Worm (Caenorhabditis elegans) whole organism, late embryonic: ENCODE data around the gene nlp-60.

Source experiments
- C08G9.2 ChIP-seq: sonication (generic microtip); optimal IDR thresholded peaks from 2 replicates; lab custom pipeline; 2016; ENCODE audit warnings: mild to moderate bottlenecking, missing genetic modification characterization, moderate library complexity, missing compliant biosample characterization
- K02D7.2 ChIP-seq: sonication (generic microtip); optimal IDR thresholded peaks from 2 replicates; lab custom pipeline; 2017; ENCODE audit warnings: mild to moderate bottlenecking, missing genetic modification characterization, missing compliant biosample characterization
- K09A11.1 ChIP-seq: sonication (generic microtip); optimal IDR thresholded peaks from 2 replicates; lab custom pipeline; 2017; ENCODE audit warnings: antibody characterized with exemption, mild to moderate bottlenecking, missing genetic modification characterization, missing compliant biosample characterization; ENCODE audit not compliant: insufficient read depth
- T23F11.4 ChIP-seq: fragments of 200-800 bp; sonication (Bioruptor generic); optimal IDR thresholded peaks from 2 replicates; lab custom pipeline; 2018; ENCODE audit warnings: mild to moderate bottlenecking, missing genetic modification characterization, missing compliant biosample characterization
- ahr-1 ChIP-seq: sonication (generic microtip); optimal IDR thresholded peaks from 2 replicates; lab custom pipeline; 2016; ENCODE audit warnings: missing genetic modification characterization, missing compliant biosample characterization
- ceh-14 ChIP-seq: sonication (generic microtip); optimal IDR thresholded peaks from 2 replicates; lab custom pipeline; 2016; ENCODE audit warnings: missing genotype, missing genetic modification characterization, missing compliant biosample characterization
- ceh-18 ChIP-seq: sonication (generic microtip); optimal IDR thresholded peaks from 2 replicates; lab custom pipeline; 2016; ENCODE audit warnings: missing genetic modification characterization, missing compliant biosample characterization
- ceh-24 ChIP-seq: sonication (generic microtip); optimal IDR thresholded peaks from 2 replicates; lab custom pipeline; 2016; ENCODE audit warnings: mild to moderate bottlenecking, missing genetic modification characterization, missing compliant biosample characterization
- ceh-34 ChIP-seq: sonication (generic microtip); optimal IDR thresholded peaks from 2 replicates; lab custom pipeline; 2016; ENCODE audit warnings: mild to moderate bottlenecking, missing genetic modification characterization, missing compliant biosample characterization
- ceh-6 ChIP-seq: fragments of 200-800 bp; sonication (Bioruptor generic); optimal IDR thresholded peaks from 2 replicates; lab custom pipeline; 2018; ENCODE audit warnings: mild to moderate bottlenecking, missing genetic modification characterization, missing compliant biosample characterization
- ceh-9 ChIP-seq: sonication (generic microtip); optimal IDR thresholded peaks from 2 replicates; lab custom pipeline; 2016; ENCODE audit warnings: mild to moderate bottlenecking, missing genetic modification characterization, inconsistent platforms, missing compliant biosample characterization
- dmd-4 ChIP-seq: sonication (generic microtip); optimal IDR thresholded peaks from 2 replicates; lab custom pipeline; 2016; ENCODE audit warnings: borderline replicate concordance, missing genetic modification characterization, missing compliant biosample characterization
- dve-1 ChIP-seq: sonication (generic microtip); optimal IDR thresholded peaks from 2 replicates; lab custom pipeline; 2017; ENCODE audit warnings: antibody characterized with exemption, mild to moderate bottlenecking, missing genetic modification characterization, missing compliant biosample characterization
- elt-2 ChIP-seq: sonication (generic microtip); optimal IDR thresholded peaks from 2 replicates; lab custom pipeline; 2016; ENCODE audit warnings: missing genetic modification reagents, missing genetic modification characterization, missing compliant biosample characterization
- ets-4 ChIP-seq: sonication (generic microtip); optimal IDR thresholded peaks from 2 replicates; lab custom pipeline; 2016; ENCODE audit warnings: missing genetic modification characterization, missing compliant biosample characterization
- eyg-1 ChIP-seq: sonication (generic microtip); optimal IDR thresholded peaks from 2 replicates; lab custom pipeline; 2016; ENCODE audit warnings: missing genotype, missing genetic modification characterization, missing compliant biosample characterization
- fkh-10 ChIP-seq: fragments of 150-350 bp; optimal IDR thresholded peaks from 2 replicates; lab custom pipeline; 2014; ENCODE audit warnings: missing biosample characterization, missing genetic modification reagents, missing genetic modification characterization
- fkh-6 ChIP-seq: sonication (generic microtip); optimal IDR thresholded peaks from 2 replicates; lab custom pipeline; 2016; ENCODE audit warnings: missing genetic modification characterization, missing compliant biosample characterization
- hlh-13 ChIP-seq: fragments of 200-800 bp; sonication (Bioruptor generic); optimal IDR thresholded peaks from 2 replicates; lab custom pipeline; 2018; ENCODE audit warnings: mild to moderate bottlenecking, missing genetic modification characterization, missing compliant biosample characterization
- hlh-30 ChIP-seq: sonication (generic microtip); optimal IDR thresholded peaks from 2 replicates; lab custom pipeline; 2017; ENCODE audit warnings: antibody characterized with exemption, missing genetic modification characterization, missing compliant biosample characterization; ENCODE audit not compliant: insufficient read depth
- lim-6 ChIP-seq: sonication (generic microtip); optimal IDR thresholded peaks from 2 replicates; lab custom pipeline; 2016; ENCODE audit warnings: missing genetic modification characterization, missing compliant biosample characterization
- lin-11 ChIP-seq: fragments of 200-800 bp; sonication (Bioruptor generic); optimal IDR thresholded peaks from 2 replicates; lab custom pipeline; 2018; ENCODE audit warnings: mild to moderate bottlenecking, missing genetic modification characterization, missing compliant biosample characterization
- madf-2 ChIP-seq: sonication (generic microtip); optimal IDR thresholded peaks from 2 replicates; lab custom pipeline; 2017; ENCODE audit warnings: missing genetic modification characterization, missing compliant biosample characterization
- mec-3 ChIP-seq: sonication (generic microtip); optimal IDR thresholded peaks from 2 replicates; lab custom pipeline; 2016; ENCODE audit warnings: borderline replicate concordance, missing genetic modification characterization, missing compliant biosample characterization
- nfya-1 ChIP-seq: sonication (generic microtip); optimal IDR thresholded peaks from 2 replicates; lab custom pipeline; 2017; ENCODE audit warnings: missing genetic modification characterization, mild to moderate bottlenecking, missing compliant biosample characterization, antibody characterized with exemption, moderate library complexity
- nhr-11 ChIP-seq: fragments of 150-350 bp; optimal IDR thresholded peaks from 2 replicates; lab custom pipeline; 2014; ENCODE audit warnings: missing biosample characterization, missing genetic modification characterization
- npax-4 ChIP-seq: sonication (generic microtip); optimal IDR thresholded peaks from 2 replicates; lab custom pipeline; 2016; ENCODE audit warnings: missing genetic modification characterization, missing compliant biosample characterization
- pat-9 ChIP-seq: fragments of 200-800 bp; sonication (Bioruptor generic); optimal IDR thresholded peaks from 2 replicates; lab custom pipeline; 2018; ENCODE audit warnings: mild to moderate bottlenecking, missing genetic modification characterization, moderate library complexity, missing compliant biosample characterization
- pha-2 ChIP-seq: sonication (generic microtip); optimal IDR thresholded peaks from 2 replicates; lab custom pipeline; 2017; ENCODE audit warnings: mild to moderate bottlenecking, missing genetic modification characterization, missing compliant biosample characterization
- pha-4 ChIP-seq: fragments of 150-350 bp; optimal IDR thresholded peaks from 2 replicates; lab custom pipeline; 2018; ENCODE audit warnings: missing biosample characterization, missing genetic modification reagents, missing genetic modification characterization
- pqm-1 ChIP-seq: sonication (generic microtip); optimal IDR thresholded peaks from 2 replicates; lab custom pipeline; 2016; ENCODE audit warnings: missing genetic modification characterization, missing compliant biosample characterization
- ref-2 ChIP-seq: sonication (generic microtip); optimal IDR thresholded peaks from 2 replicates; lab custom pipeline; 2016; ENCODE audit warnings: missing genetic modification characterization, missing compliant biosample characterization
- rnt-1 ChIP-seq: sonication (generic microtip); optimal IDR thresholded peaks from 2 replicates; lab custom pipeline; 2016; ENCODE audit warnings: missing genetic modification characterization, missing compliant biosample characterization
- sdc-2 ChIP-seq: sonication (generic microtip); optimal IDR thresholded peaks from 2 replicates; lab custom pipeline; 2016; ENCODE audit warnings: missing genotype, missing genetic modification characterization, missing compliant biosample characterization
- ttx-3 ChIP-seq: sonication (generic microtip); optimal IDR thresholded peaks from 2 replicates; lab custom pipeline; 2016; ENCODE audit warnings: missing genetic modification reagents, missing genetic modification characterization, missing compliant biosample characterization
- unc-3 ChIP-seq, 2 experiments: fragments of 200-800 bp in 1 of 2; sonication (Bioruptor generic) in 1 of 2; sonication (generic microtip) in 1 of 2; conservative IDR thresholded peaks in 1 of 2; optimal IDR thresholded peaks in 1 of 2; 2 replicates each; pipeline versions ENCODE4 v1.3.6 to Lab custom; 2016 to 2022; ENCODE audit warnings: missing compliant biosample characterization in 2 of 2, missing genetic modification characterization in 2 of 2, missing genetic modification reagents in 1 of 2
- unc-55 ChIP-seq: sonication (generic microtip); optimal IDR thresholded peaks from 2 replicates; lab custom pipeline; 2017; ENCODE audit warnings: missing biosample characterization, missing genetic modification reagents, missing genetic modification characterization
- unc-86 ChIP-seq: sonication (generic microtip); optimal IDR thresholded peaks from 2 replicates; lab custom pipeline; 2016; ENCODE audit warnings: missing genetic modification characterization, missing compliant biosample characterization

The nlp-60 gene

ce11 chrIV:8679225-8679624 is at the start of gene nlp-60:
Gene nlp-60, minus strand, starts transcription at chrIV:8679325.
- TF ChIP-seq pha-2 (no peak), lin-11 (no peak), fkh-6 (no peak), ahr-1 (tag; lab: Kevin White, UChicago) (no peak), pat-9 (tag; lab: Kevin White, UChicago) (no peak), K09A11.1 (tag; lab: Kevin White, UChicago) (no peak)

ce11 chrIV:8728122-8728521 is 49.0 kb upstream of the nlp-60 start, which contains the start of gene otub-3:
Gene otub-3, plus strand, starts transcription at chrIV:8728177.
- TF ChIP-seq K02D7.2 (tag; lab: Kevin White, UChicago) (no peak), pat-9 (tag; lab: Kevin White, UChicago) (no peak), unc-55 (GFP tag; lab: Kevin White, UChicago) (no peak), npax-4 (tag; lab: Kevin White, UChicago) (no peak), ttx-3 (tag; lab: Kevin White, UChicago) (no peak), C08G9.2 (no peak), nfya-1 (tag; lab: Kevin White, UChicago) (no peak), ceh-14 (no peak), ceh-18 (tag; lab: Kevin White, UChicago) (no peak), pha-4 (tag; lab: Kevin White, UChicago) (no peak)

ce11 chrIV:8725345-8725744 is 46.2 kb upstream of the nlp-60 start, which contains the start of gene pgm-3:
Gene pgm-3, plus strand, starts transcription at chrIV:8725722.
- TF ChIP-seq dmd-4 (tag; lab: Kevin White, UChicago) (no peak), pat-9 (tag; lab: Kevin White, UChicago) (no peak), sdc-2 (no peak), hlh-30 (tag; lab: Kevin White, UChicago) (no peak), fkh-10 (GFP tag; lab: Kevin White, UChicago) (no peak), pha-2 (no peak), hlh-13 (GFP tag; lab: Kevin White, UChicago) (no peak), ets-4 (tag; lab: Kevin White, UChicago) (no peak), unc-3 (GFP tag; conservative IDR thresholded peaks at IDR 0.05; lab: Robert Waterston, UW) (no peak), unc-3 (tag; optimal IDR thresholded peaks at IDR 0.05; lab: Kevin White, UChicago) (no peak), pha-4 (tag; lab: Kevin White, UChicago) (no peak), ref-2 (no peak), ceh-34 (tag; lab: Kevin White, UChicago) (no peak), T23F11.4 (GFP tag; lab: Kevin White, UChicago) (no peak), lim-6 (tag; lab: Kevin White, UChicago) (no peak), rnt-1 (tag; lab: Kevin White, UChicago) (no peak), unc-86 (no peak), K09A11.1 (tag; lab: Kevin White, UChicago) (no peak)

- TF ChIP-seq mec-3 (tag; lab: Kevin White, UChicago) (no peak), pat-9 (tag; lab: Kevin White, UChicago) (no peak), ahr-1 (tag; lab: Kevin White, UChicago) (no peak), nfya-1 (tag; lab: Kevin White, UChicago) (no peak), dve-1 (tag; lab: Kevin White, UChicago) (no peak), unc-86 (no peak), K09A11.1 (tag; lab: Kevin White, UChicago) (no peak), ceh-6 (GFP tag; lab: Kevin White, UChicago) (no peak), madf-2 (tag; lab: Kevin White, UChicago) (no peak), nhr-11 (tag; lab: Kevin White, UChicago) (no peak), elt-2 (tag; lab: Kevin White, UChicago) (no peak), pqm-1 (tag; lab: Kevin White, UChicago) (no peak), C08G9.2 (no peak), eyg-1 (tag; lab: Kevin White, UChicago) (no peak), ceh-24 (tag; lab: Kevin White, UChicago) (no peak), lin-11 (no peak), ceh-9 (tag; lab: Kevin White, UChicago) (no peak)
These were observed 45.8 kb upstream of the nlp-60 start for ce11 chrIV:8724907-8725306.
